Fruit fly (Drosophila melanogaster) S2 (cell line): ENCODE data around the gene CG12375.

ENCODE experiments used
- CG8478 ChIP-seq: fragments of >200 bp; optimal IDR thresholded peaks from 2 replicates; lab custom pipeline; 2018
- CTCF ChIP-seq, 2 experiments: fragments of >200 bp; optimal IDR thresholded peaks; 2 replicates each; lab custom pipeline; 2018

Gene CG12375

DNA sequence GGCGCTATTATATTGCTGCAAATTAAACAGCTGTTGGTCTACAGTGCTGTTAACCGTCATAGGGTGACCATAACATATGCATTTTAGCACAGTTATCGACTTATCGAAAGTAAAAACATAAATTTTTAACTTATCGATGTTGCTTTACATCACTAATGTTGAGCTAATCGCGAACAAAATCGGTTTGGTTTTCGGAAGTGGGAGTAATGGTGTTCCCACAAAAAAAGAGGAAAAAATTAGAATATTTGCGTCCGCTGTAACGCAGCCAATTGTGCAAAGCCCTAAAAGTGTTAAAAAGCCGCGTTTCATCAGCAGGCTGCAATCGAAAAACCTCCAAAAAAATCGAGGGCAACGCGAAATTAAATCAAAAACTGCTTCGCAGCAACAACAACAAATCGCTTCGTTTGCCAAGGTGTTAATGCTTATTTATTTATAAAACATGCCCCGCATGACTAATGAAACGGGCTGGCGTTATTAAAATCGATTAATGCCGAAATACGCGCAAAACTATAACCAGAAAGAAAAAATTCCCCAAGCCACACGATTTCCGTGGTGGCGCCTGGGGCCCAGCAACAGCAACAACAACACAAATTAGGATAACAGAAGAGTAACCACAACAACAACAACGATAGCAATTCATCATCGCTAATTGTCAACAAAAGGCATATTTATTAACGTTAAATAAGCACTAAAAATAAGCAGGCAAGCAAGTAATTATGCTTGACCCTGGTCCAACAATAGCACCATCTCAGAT, at the start of gene CG12375, which contains the start of gene CG8668:
Gene CG12375, minus strand, starts transcription at position 42 of the 754 bp plus-strand sequence.
Gene CG8668, plus strand, starts transcription at position 153 of the 754 bp plus-strand sequence.
- no peak for TF ChIP-seq CTCF (optimal IDR thresholded peaks at IDR 0.05; lab: Kevin White, UChicago)
- no peak for TF ChIP-seq CG8478 (lab: Kevin White, UChicago)

DNA sequence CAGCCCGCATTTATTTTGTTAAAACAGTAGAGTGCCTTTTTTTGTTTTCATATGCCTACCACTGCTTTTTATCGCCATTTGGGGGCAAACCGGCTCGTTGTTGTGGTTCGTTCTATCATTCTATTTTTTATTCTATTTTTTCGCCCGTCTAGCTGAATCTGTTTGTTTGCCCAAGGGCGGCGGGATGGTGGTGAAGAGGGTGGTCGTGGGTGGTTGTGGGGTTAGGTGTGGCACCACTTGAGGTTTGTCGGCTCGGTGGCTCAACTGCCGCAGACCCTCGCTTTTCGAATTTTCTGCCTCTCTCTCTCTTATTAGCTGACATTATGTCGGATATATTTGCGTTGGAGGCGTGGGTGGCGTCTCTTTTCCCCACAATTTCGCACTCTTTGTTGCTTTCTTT, 44.9 kb upstream of the CG12375 start:
- TF ChIP-seq CG8478 (lab: Kevin White, UChicago) (no peak), CTCF (optimal IDR thresholded peaks at IDR 0.05; lab: Kevin White, UChicago) (no peak)

DNA sequence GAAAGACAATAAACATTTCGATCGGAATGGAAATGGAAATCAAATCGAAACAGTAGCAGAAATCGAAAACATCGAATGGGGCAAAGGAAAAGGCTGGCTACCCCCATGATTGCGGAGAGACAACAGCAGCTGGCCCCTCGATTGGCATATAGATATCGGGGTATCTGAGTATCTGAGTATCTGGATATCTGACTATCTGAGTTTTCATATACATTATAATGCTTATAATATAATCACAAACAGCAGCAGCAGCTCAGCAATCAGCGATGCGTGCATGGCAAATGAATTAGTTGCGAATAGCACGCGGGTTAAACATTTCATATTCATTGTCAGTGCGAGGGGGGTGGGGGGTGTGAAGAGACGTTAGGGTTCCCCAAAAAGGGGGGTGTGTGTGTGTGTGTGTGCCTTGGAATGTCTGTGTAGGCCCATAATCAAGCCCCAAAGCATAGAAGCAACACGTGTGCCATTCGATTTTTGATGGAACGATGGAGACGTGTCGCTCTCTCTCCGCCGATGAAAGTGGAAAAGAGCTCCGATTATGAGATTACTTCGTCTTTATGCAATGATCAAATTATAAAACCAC, 44.0 kb upstream of the CG12375 start:
- TF ChIP-seq CTCF (optimal IDR thresholded peaks at IDR 0.05; lab: Kevin White, UChicago) (no peak), CG8478 (lab: Kevin White, UChicago) (no peak)

DNA sequence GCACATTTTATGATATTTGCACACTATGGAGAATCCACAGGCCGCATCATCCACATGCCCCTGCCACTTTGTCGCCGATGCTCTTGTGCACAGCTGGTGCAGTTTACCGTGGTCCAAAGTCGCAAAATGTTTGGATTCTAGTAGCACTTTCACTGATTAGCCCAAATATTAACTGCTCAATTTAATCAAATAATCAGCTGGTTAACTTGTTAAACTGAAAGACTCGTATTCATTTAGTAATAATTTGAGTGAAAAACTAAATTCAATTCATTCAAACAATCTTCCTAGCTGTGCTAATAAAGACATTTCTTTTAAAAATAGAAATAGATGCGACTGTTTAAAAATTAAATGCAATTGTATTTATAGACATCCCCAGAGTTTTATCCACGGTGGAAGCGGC, 41.4 kb upstream of the CG12375 start:
- no peak for TF ChIP-seq CG8478 (lab: Kevin White, UChicago)
- no peak for TF ChIP-seq CTCF (optimal IDR thresholded peaks at IDR 0.05; lab: Kevin White, UChicago)

DNA sequence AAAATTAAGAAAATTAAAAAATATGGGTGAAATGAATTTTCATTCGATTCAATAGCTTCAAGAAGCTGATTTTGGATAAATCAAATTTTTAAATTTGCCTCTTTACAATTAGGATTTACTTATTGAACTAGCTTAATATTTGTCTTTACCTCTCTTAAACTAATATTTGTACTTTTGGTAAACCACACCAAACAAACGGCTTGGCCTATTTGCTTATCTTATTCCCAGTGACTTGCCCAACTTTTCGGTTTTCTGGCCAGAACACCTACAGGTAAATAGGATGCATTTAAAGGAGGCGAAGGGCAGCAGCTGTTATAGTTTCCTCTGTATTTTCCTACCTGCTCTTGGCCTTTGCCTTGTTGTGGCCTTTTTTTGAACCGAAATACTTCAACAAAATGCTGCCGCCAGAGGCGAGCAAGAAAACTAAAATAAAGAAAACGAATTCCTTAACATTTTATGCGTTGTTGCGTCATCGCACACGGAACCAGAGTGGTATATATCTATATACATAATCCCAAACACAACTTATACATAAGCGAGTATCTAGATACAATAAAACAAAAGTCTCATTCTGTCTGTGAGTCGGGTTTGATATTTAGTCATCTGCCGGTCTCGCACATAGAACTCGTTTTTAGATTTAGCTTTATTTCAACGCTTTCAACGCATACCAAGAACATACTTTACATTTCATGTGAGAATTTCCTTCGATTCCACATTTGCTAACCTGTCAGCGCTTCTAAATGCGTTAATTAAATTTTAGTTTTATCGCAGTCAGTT, 39.3 kb upstream of the CG12375 start:
- TF ChIP-seq CTCF (optimal IDR thresholded peaks at IDR 0.05; lab: Kevin White, UChicago) (no peak), CG8478 (lab: Kevin White, UChicago) (no peak)

DNA sequence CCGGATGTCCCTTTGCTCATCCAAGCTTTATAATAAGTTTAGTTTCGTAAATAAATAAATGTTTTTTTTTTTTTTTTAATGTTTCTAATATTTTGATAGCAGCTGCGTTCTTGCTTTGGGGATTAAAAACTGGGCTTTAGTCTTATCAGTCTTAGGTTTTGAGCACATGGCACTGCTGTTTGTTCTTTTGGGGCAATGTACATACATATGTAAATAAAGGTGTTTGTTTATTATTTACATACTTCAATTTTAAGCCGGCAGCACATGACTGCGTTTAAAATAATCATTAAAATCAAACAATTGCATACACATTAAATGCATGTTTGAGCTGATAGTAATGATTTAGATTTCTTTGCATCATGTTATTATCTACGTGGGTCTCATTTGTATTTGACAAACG, 37.5 kb upstream of the CG12375 start:
- TF ChIP-seq CG8478 (lab: Kevin White, UChicago) (no peak), CTCF (optimal IDR thresholded peaks at IDR 0.05; lab: Kevin White, UChicago) (no peak)

DNA sequence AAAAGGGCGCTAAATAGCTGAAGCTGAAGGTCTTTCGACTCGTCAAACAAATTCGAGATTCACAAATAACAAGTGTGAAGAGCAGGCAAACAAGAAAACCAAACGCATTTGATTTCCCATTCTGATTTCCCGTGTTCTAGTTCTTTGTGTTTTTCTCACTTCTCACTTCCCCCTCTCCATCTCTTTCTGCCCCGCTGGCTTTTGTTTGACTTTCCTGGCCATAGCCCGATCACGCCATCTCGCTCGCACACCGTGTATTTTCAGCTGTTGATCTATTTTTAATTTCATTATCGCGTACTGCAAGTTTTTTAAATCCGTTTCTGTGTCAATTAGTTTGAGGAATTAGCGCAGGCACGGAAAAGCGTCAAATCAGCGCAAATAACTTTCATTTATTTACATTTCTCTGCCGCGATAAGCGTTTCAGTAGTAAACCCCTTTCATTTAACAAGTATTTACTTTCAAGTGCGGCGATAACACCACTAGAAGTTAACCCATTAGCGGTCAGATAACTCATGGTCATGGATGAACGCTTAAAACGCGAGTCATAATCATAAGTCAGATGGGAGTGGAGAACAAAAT, 37.0 kb upstream of the CG12375 start:
- no peak for TF ChIP-seq CTCF (optimal IDR thresholded peaks at IDR 0.05; lab: Kevin White, UChicago)
- TF ChIP-seq CG8478 (lab: Kevin White, UChicago), result no peak

DNA sequence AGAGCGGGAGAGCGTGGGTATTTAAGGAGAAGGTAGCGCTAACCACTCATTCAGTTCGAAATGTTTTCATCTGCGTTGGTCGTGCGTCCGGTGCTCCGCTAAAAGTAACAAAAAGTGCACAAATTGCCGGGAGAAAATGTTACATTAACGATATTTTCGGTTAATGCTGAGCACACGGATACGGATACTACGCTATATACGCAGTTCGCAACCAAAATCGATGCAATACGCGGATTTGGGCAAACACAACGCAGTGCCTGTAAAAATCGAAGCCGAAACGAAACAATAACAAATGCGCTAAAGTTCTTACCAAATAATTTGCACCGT, 36.3 kb upstream of the CG12375 start, which contains the start of gene Piezo:
Gene Piezo, plus strand, starts transcription at position 49 of the 327 bp plus-strand sequence.
- TF ChIP-seq CG8478 (lab: Kevin White, UChicago) (no peak), CTCF (optimal IDR thresholded peaks at IDR 0.05; lab: Kevin White, UChicago) (no peak)

DNA sequence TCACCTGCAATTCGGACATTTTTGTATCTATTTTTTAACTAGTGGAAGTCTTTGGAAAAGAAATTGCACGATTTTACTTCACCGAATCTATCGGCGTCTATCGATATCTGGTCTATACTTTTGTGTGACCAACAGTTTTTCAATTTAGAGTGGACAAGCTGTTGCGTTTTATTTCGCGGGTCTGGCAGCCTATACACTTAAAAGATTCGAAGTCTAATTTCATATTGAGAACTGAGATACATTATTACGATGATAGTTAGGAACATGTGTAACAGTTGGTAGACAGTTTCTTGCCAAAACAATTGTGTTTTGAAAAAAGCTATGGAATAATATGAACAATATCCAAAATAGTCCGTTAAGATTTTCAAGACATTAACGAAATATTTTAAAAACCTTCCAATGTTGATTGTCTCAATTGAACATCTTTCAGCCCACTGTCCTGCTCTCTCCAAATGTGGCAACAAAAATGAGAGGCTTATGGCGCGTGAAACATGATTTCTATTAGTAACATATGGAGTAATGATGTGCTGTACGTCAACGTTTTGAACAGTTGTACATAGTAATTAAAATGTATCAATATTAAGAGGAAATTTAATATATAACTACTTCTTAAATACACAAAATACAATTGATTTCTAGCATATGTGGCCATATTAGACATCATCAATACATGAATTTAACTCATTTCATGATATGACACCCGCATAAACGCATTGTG, 35.8 kb upstream of the CG12375 start, which contains the start of gene Acbp1:
Gene Acbp1, minus strand, starts transcription at position 146 of the 718 bp plus-strand sequence.
- TF ChIP-seq CG8478 (lab: Kevin White, UChicago) (no peak), CTCF (optimal IDR thresholded peaks at IDR 0.05; lab: Kevin White, UChicago) (no peak)

DNA sequence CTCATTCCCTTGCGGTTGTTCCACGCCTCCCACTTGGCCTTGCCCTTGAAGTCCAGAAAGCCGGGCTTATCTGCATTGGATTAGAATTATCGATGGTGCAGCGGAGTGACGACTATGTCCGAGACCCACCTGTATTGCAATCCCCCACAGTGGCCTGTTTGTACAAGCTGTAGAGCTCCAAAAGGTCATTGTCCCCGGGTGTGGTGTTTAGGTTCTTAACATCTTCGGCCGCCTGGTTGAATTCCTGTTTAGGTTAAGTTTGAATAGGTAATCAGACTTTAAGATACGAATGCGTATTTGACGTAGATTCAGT, 35.3 kb upstream of the CG12375 start:
- no peak for TF ChIP-seq CTCF (optimal IDR thresholded peaks at IDR 0.05; lab: Kevin White, UChicago)
- TF ChIP-seq CG8478 (lab: Kevin White, UChicago), result no peak

DNA sequence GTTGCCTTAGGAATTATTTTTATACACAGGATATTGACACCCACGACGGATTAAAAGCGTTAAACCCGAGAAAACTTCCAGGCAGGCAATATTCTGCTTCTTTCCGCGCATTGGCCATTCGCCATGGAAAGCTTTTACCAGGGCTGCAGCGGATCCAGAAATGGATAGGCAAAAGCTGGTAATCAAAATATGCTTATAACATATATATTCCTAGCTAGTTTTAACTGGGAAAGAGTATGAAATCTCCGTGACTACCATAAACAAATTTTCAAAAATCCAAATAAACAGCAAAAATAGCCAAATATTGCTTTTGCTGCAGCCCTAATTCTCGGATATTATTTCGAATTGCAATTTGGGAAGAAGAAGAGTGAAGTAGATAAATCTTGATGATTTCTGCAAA, 32.8 kb upstream of the CG12375 start, which contains the start of the genes PAPLA1 and Rbsn-5:
Gene PAPLA1, minus strand, starts transcription at position 141 of the 400 bp plus-strand sequence.
Gene Rbsn-5, plus strand, starts transcription at position 335 of the 400 bp plus-strand sequence.
- TF ChIP-seq CTCF (optimal IDR thresholded peaks at IDR 0.05; lab: Kevin White, UChicago), result no peak
- no peak for TF ChIP-seq CG8478 (lab: Kevin White, UChicago)

DNA sequence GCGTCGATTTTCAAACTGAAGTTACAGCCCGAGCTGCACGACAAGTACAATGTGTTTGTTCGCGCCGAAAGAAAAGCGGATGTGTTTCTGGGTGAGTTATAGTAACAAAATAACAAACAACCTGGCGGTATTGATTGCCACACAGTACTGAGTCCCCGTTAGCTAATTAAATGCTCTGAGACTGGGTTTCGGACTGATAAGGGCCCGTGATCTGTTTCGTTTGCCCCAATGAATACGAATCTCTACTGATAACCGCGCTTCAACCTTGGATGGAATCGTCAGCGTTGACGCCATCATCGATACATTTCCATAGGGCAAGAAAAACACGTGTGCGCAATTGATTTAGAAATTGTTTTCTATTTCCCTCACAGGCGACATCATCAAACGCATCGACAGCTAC, 30.5 kb upstream of the CG12375 start:
- no peak for TF ChIP-seq CG8478 (lab: Kevin White, UChicago)
- TF ChIP-seq CTCF (optimal IDR thresholded peaks at IDR 0.05; lab: Kevin White, UChicago), result no peak

DNA sequence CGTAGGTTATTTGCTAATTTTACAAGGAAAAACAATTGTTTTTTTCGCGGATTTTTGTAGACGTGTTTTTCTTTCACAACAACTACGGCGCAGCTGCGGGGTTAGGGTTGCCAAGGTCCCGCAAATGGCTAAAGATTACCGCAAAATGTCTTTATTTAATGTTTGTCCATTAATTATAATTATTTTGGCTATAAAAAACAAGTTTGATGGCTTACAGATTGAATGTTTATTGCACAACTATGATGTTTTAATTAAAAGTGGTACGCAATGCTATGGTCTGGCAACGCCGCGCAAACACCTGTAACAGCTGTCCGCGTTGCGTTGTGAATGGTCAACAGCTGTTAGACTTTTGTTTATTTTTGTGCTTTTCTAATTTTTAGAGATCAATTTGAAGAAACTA, 30.0 kb upstream of the CG12375 start:
- TF ChIP-seq CTCF (optimal IDR thresholded peaks at IDR 0.05; lab: Kevin White, UChicago) (no peak), CG8478 (lab: Kevin White, UChicago) (no peak)

DNA sequence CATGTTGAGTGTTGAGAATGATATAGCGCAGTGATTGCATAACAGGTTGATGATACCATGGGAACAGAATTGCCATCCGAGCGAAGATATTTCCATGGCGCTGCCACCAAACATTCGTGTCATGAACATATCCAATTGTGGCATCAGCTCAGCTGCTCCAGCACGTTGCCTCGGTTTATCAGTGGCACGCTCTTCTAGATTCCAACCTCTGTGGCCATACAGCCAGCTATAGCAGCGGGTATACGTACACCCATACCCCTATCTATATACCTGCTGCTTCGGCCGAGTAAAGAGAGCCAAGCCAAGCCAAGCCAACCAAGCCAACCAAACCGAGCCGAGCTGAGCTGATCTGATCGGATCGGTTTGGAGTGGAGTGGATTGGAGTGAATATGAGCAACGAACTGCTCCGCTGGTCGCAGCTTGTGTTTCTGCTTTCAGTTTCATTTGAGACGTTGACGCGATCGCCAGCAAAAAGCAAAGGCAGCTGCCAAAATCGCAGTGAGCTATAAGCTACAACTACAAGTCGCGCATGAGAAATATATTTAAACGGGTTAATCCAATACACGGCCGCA, 21.9 kb upstream of the CG12375 start:
- no peak for TF ChIP-seq CG8478 (lab: Kevin White, UChicago)
- TF ChIP-seq CTCF (optimal IDR thresholded peaks at IDR 0.05; lab: Kevin White, UChicago), result no peak
